Fruit fly (Drosophila melanogaster) whole organism, embryonic: Measurements from ENCODE around the gene NELF-B.

Experiments
- Aef1 ChIP-seq: fragments of 200-800 bp; sonication (Bioruptor generic); IDR thresholded peaks from 3 replicates; pipeline ENCODE4 v1.3.6; 2022; ENCODE audit warnings: missing biosample characterization, missing genetic modification characterization
- B-H1 ChIP-seq: fragments of 200-800 bp; sonication (Bioruptor generic); IDR thresholded peaks from 3 replicates; pipeline ENCODE4 v1.3.6; 2022; ENCODE audit warnings: missing biosample characterization, missing genetic modification characterization
- CG10543 ChIP-seq: fragments of 200-800 bp; sonication (Bioruptor generic); optimal IDR thresholded peaks from 3 replicates; lab custom pipeline; 2017; ENCODE audit warnings: missing biosample characterization, mild to moderate bottlenecking, missing genetic modification characterization, moderate library complexity
- CG11723 ChIP-seq: fragments of 200-800 bp; sonication (Bioruptor generic); optimal IDR thresholded peaks from 2 replicates; lab custom pipeline; 2017; ENCODE audit warnings: missing biosample characterization, mild to moderate bottlenecking, missing genetic modification characterization
- CG12155 ChIP-seq: fragments of 200-800 bp; sonication (Bioruptor generic); optimal IDR thresholded peaks from 3 replicates; lab custom pipeline; 2016; ENCODE audit warnings: missing biosample characterization, missing genetic modification characterization
- CG13296 ChIP-seq: fragments of 200-800 bp; sonication (Bioruptor generic); optimal IDR thresholded peaks from 3 replicates; lab custom pipeline; 2018; ENCODE audit warnings: missing biosample characterization, mild to moderate bottlenecking, missing genetic modification characterization
- CG13624 ChIP-seq: fragments of 200-800 bp; sonication (Bioruptor generic); optimal IDR thresholded peaks from 2 replicates; lab custom pipeline; 2016; ENCODE audit warnings: missing biosample characterization, missing genetic modification characterization
- CG15514 ChIP-seq: fragments of 200-800 bp; sonication (Bioruptor generic); optimal IDR thresholded peaks from 3 replicates; lab custom pipeline; 2017; ENCODE audit warnings: missing biosample characterization, missing genetic modification characterization, mild to moderate bottlenecking, moderate library complexity, missing genetic modification reagents
- CG17612 ChIP-seq: fragments of 200-800 bp; sonication (Bioruptor generic); IDR thresholded peaks from 2 replicates; pipeline ENCODE4 v1.3.6; 2022; ENCODE audit warnings: missing biosample characterization, missing genetic modification characterization
- CG17912 ChIP-seq: fragments of 200-800 bp; sonication (Bioruptor generic); optimal IDR thresholded peaks from 2 replicates; lab custom pipeline; 2018; ENCODE audit warnings: missing biosample characterization, mild to moderate bottlenecking, missing genetic modification characterization
- CG3407 ChIP-seq: fragments of 200-800 bp; sonication (Bioruptor generic); optimal IDR thresholded peaks from 2 replicates; lab custom pipeline; 2018; ENCODE audit warnings: missing biosample characterization, mild to moderate bottlenecking, missing genetic modification characterization
- CG34422 ChIP-seq: fragments of 200-800 bp; sonication (Bioruptor generic); IDR thresholded peaks from 3 replicates; pipeline ENCODE4 v1.3.6; 2022; ENCODE audit warnings: missing biosample characterization, missing genetic modification characterization
- CG7357 ChIP-seq: fragments of 200-800 bp; sonication (Bioruptor generic); IDR thresholded peaks from 3 replicates; pipeline ENCODE4 v1.3.6; 2022; ENCODE audit warnings: missing biosample characterization, missing genetic modification characterization
- CG7372 ChIP-seq: fragments of 200-800 bp; sonication (Bioruptor generic); IDR thresholded peaks from 2 replicates; pipeline ENCODE4 v1.3.6; 2022; ENCODE audit warnings: missing biosample characterization, missing genetic modification characterization
- CG7786 ChIP-seq: fragments of 200-800 bp; sonication (Bioruptor generic); optimal IDR thresholded peaks from 2 replicates; lab custom pipeline; 2016; ENCODE audit warnings: missing biosample characterization, missing genetic modification characterization
- Dfd ChIP-seq, 2 experiments: fragments of >200 bp; optimal IDR thresholded peaks; 2 replicates each; lab custom pipeline; 2017; ENCODE audit warnings: missing biosample characterization in 2 of 2, missing genetic modification characterization in 2 of 2
- Dip2 ChIP-seq: fragments of 200-800 bp; sonication (Bioruptor generic); IDR thresholded peaks from 2 replicates; pipeline ENCODE4 v1.3.6; 2022; ENCODE audit warnings: missing biosample characterization, missing genetic modification characterization
- Dp ChIP-seq: fragments of 200-800 bp; sonication (Bioruptor generic); optimal IDR thresholded peaks from 2 replicates; lab custom pipeline; 2018; ENCODE audit warnings: missing biosample characterization, mild to moderate bottlenecking, missing genetic modification characterization, moderate library complexity
- Fer1 ChIP-seq: fragments of 200-800 bp; sonication (Bioruptor generic); optimal IDR thresholded peaks from 2 replicates; lab custom pipeline; 2017; ENCODE audit warnings: missing biosample characterization, mild to moderate bottlenecking, missing genetic modification characterization
- Gug ChIP-seq: fragments of 200-800 bp; sonication (Bioruptor generic); IDR thresholded peaks from 4 replicates; pipeline ENCODE4 v1.3.6; 2022; ENCODE audit warnings: missing biosample characterization, missing genetic modification characterization
- Hand ChIP-seq: fragments of 200-800 bp; sonication (Bioruptor generic); optimal IDR thresholded peaks from 2 replicates; lab custom pipeline; 2017; ENCODE audit warnings: mild to moderate bottlenecking, missing biosample characterization, missing genetic modification reagents, missing genetic modification characterization
- HmgD ChIP-seq: fragments of 200-800 bp; sonication (Bioruptor generic); optimal IDR thresholded peaks from 3 replicates; lab custom pipeline; 2016; ENCODE audit warnings: missing biosample characterization, missing genetic modification characterization
- MESR4 ChIP-seq: fragments of 200-800 bp; sonication (Bioruptor generic); optimal IDR thresholded peaks from 2 replicates; lab custom pipeline; 2018; ENCODE audit warnings: missing biosample characterization, mild to moderate bottlenecking, missing genetic modification characterization, moderate library complexity
- Opbp ChIP-seq: fragments of 200-800 bp; sonication (Bioruptor generic); IDR thresholded peaks from 3 replicates; pipeline ENCODE4 v1.3.6; 2022; ENCODE audit warnings: missing biosample characterization, missing genetic modification characterization; ENCODE audit not compliant: partially characterized antibody
- Sox100B ChIP-seq: fragments of 200-800 bp; sonication (Bioruptor generic); optimal IDR thresholded peaks from 3 replicates; lab custom pipeline; 2018; ENCODE audit warnings: missing biosample characterization, mild to moderate bottlenecking, missing genetic modification characterization
- Spps ChIP-seq: fragments of 200-800 bp; sonication (Bioruptor generic); optimal IDR thresholded peaks from 2 replicates; lab custom pipeline; 2018; ENCODE audit warnings: missing biosample characterization, mild to moderate bottlenecking, missing genetic modification characterization
- Ssrp ChIP-seq: fragments of 200-800 bp; sonication (Bioruptor generic); optimal IDR thresholded peaks from 2 replicates; lab custom pipeline; 2018; ENCODE audit warnings: missing biosample characterization, mild to moderate bottlenecking, missing genetic modification characterization, moderate library complexity
- Vsx1 ChIP-seq: fragments of 200-800 bp; sonication (Bioruptor generic); optimal IDR thresholded peaks from 2 replicates; lab custom pipeline; 2017; ENCODE audit warnings: missing biosample characterization, mild to moderate bottlenecking, missing genetic modification characterization, missing genetic modification reagents
- bsh ChIP-seq, 2 experiments: fragments of 200-800 bp; sonication (Bioruptor generic); optimal IDR thresholded peaks; 2 replicates each; lab custom pipeline; 2017 to 2018; ENCODE audit warnings: mild to moderate bottlenecking in 2 of 2, missing biosample characterization in 2 of 2, missing genetic modification characterization in 2 of 2, moderate library complexity in 1 of 2
- crol ChIP-seq: fragments of 200-800 bp; sonication (Bioruptor generic); IDR thresholded peaks from 2 replicates; pipeline ENCODE4 v1.3.6; 2022; ENCODE audit warnings: missing biosample characterization, missing genetic modification characterization
- grau ChIP-seq: fragments of 200-800 bp; optimal IDR thresholded peaks from 3 replicates; lab custom pipeline; 2019; ENCODE audit warnings: missing biosample characterization, mild to moderate bottlenecking, missing genetic modification characterization, moderate library complexity
- her ChIP-seq: fragments of 200-800 bp; sonication (Bioruptor generic); optimal IDR thresholded peaks from 2 replicates; lab custom pipeline; 2016; ENCODE audit warnings: missing biosample characterization, missing genetic modification characterization
- kay ChIP-seq: fragments of 200-800 bp; sonication (Bioruptor generic); optimal IDR thresholded peaks from 2 replicates; lab custom pipeline; 2016; ENCODE audit warnings: missing biosample characterization, missing genetic modification characterization
- lilli ChIP-seq: fragments of 200-800 bp; sonication (Bioruptor generic); optimal IDR thresholded peaks from 3 replicates; lab custom pipeline; 2016; ENCODE audit warnings: missing biosample characterization, missing genetic modification characterization
- nerfin-1 ChIP-seq: fragments of 200-800 bp; sonication (Bioruptor generic); optimal IDR thresholded peaks from 3 replicates; lab custom pipeline; 2019; ENCODE audit warnings: missing biosample characterization, mild to moderate bottlenecking, missing genetic modification characterization, moderate library complexity
- nmo ChIP-seq: fragments of 200-800 bp; sonication (Bioruptor generic); optimal IDR thresholded peaks from 2 replicates; lab custom pipeline; 2018; ENCODE audit warnings: missing biosample characterization, mild to moderate bottlenecking, missing genetic modification characterization, moderate library complexity
- ro ChIP-seq: fragments of 200-800 bp; sonication (Bioruptor generic); IDR thresholded peaks from 2 replicates; pipeline ENCODE4 v1.3.6; 2022; ENCODE audit warnings: missing biosample characterization, missing genetic modification characterization
- twi ChIP-seq: fragments of 200-800 bp; optimal IDR thresholded peaks from 2 replicates; lab custom pipeline; 2019; ENCODE audit warnings: missing biosample characterization, mild to moderate bottlenecking, missing genetic modification characterization, moderate library complexity
- unpg ChIP-seq: fragments of 200-800 bp; sonication (Bioruptor generic); optimal IDR thresholded peaks from 3 replicates; lab custom pipeline; 2018; ENCODE audit warnings: missing biosample characterization, mild to moderate bottlenecking, missing genetic modification characterization, moderate library complexity

The NELF-B gene

DNA sequence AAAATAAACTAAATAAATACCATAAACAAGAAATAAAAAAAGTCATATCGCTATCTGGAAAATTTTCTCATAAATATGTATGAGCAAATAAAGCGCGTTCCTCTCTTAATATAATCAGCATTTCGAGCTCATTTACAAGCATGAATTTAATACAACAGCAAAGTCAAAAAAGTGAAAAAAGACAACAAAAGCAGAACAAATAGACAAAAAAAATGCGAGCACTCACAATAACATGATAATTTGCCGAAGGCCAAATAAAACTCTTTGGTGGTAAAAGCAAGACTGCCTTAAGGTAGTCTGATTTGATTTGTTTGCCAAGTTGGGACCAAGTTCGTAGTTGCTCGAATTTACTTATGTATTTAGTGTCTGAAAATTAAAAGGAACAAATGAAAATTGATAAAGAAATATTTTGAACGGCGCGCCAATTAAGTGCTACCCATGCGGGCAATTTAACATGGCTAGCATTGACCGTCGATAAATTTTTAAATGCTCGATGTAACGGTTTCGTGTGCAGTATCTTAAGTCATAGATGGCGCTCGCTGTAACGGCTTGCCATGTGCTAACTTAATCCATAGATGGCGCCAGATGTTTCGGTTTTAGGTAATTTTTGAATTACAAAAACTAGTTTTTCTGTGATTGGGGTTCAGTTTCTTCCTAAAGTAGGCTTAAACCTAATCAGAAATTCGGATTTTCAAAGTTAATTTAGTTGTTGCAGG, 17.6 kb downstream of the NELF-B start (continued):
- TF ChIP-seq CG13624 (GFP tag; lab: Kevin White, UChicago) = peak; percentile 35
- TF ChIP-seq Ssrp = no peak
- no peak for TF ChIP-seq CG11723
- TF ChIP-seq CG34422 (GFP tag; lab: Robert Waterston, UW) = no peak
- no peak for TF ChIP-seq CG17612
- TF ChIP-seq MESR4 (GFP tag; lab: Kevin White, UChicago) = no peak
- TF ChIP-seq bsh (GFP tag; optimal IDR thresholded peaks at IDR 0.05; lab: Kevin White, UChicago) = no peak
- TF ChIP-seq grau (tag; lab: Kevin White, UChicago) = peak; percentile 52
- TF ChIP-seq CG10543 (GFP tag; lab: Kevin White, UChicago) = peak; percentile 26
- TF ChIP-seq HmgD (GFP tag; lab: Kevin White, UChicago) = peak; percentile 60
- TF ChIP-seq kay = no peak
- TF ChIP-seq Dfd (GFP tag; optimal IDR thresholded peaks at IDR 0.05; lab: Kevin White, UChicago) = no peak
- no peak for TF ChIP-seq Aef1
- no peak for TF ChIP-seq Spps (tag; lab: Kevin White, UChicago)
- peak; percentile 8 for TF ChIP-seq twi (tag; lab: Kevin White, UChicago)
- peak; percentile 54 for TF ChIP-seq lilli (GFP tag; lab: Kevin White, UChicago)
- TF ChIP-seq CG12155 (GFP tag; lab: Kevin White, UChicago) = peak; percentile 7
- no peak for TF ChIP-seq nerfin-1 (tag; lab: Kevin White, UChicago)
- peak; percentile 30 for TF ChIP-seq CG13296 (GFP tag; lab: Kevin White, UChicago)
- no peak for TF ChIP-seq crol (GFP tag; lab: Robert Waterston, UW)
- peak; percentile 71 for TF ChIP-seq CG15514 (GFP tag; lab: Kevin White, UChicago)
- TF ChIP-seq unpg (GFP tag; lab: Kevin White, UChicago) = no peak
- no peak for TF ChIP-seq Fer1 (GFP tag; lab: Kevin White, UChicago)
- no peak for TF ChIP-seq B-H1 (GFP tag; lab: Robert Waterston, UW)
- peak; percentile 53; the same call in 1 of the 3 replicates for TF ChIP-seq Opbp (GFP tag; lab: Robert Waterston, UW)
- no peak for TF ChIP-seq CG17912 (GFP tag; lab: Kevin White, UChicago)
- TF ChIP-seq nmo (GFP tag; lab: Kevin White, UChicago) = peak; percentile 37
- TF ChIP-seq Dip2 (GFP tag; lab: Robert Waterston, UW) = peak; percentile 98
- no peak for TF ChIP-seq Hand
- TF ChIP-seq CG7357 = no peak
- TF ChIP-seq ro = no peak
- peak; percentile 94 for TF ChIP-seq Dp (GFP tag; lab: Kevin White, UChicago)
- TF ChIP-seq her (GFP tag; lab: Kevin White, UChicago) = no peak
- no peak for TF ChIP-seq Gug
- TF ChIP-seq Vsx1 = no peak
- TF ChIP-seq CG7786 (GFP tag; lab: Kevin White, UChicago) = no peak
- TF ChIP-seq Sox100B (GFP tag; lab: Kevin White, UChicago) = peak; percentile 3
- TF ChIP-seq CG7372 = no peak
- TF ChIP-seq CG3407 (GFP tag; lab: Kevin White, UChicago) = no peak
- TF ChIP-seq, all 482 proteins: peak for 146
